Worm (Caenorhabditis elegans) whole organism, L4 larva: ENCODE measurements around the gene phy-2.
"Not testable (repeated sequence)": the region's sequence is repeated elsewhere in the genome, so short reads cannot be mapped to it uniquely, and the experiment has no call there.

Source experiments
- hmg-1.1 ChIP-seq: fragments of 200-800 bp; sonication (Bioruptor generic); IDR thresholded peaks from 2 replicates; pipeline ENCODE4 v1.3.6; 2022; ENCODE audit warnings: missing genetic modification reagents, missing genetic modification characterization, missing compliant biosample characterization
- jun-1 ChIP-seq: fragments of 150-350 bp; optimal IDR thresholded peaks from 2 replicates; lab custom pipeline; 2014; ENCODE audit warnings: missing biosample characterization, missing genetic modification reagents, missing genetic modification characterization
- nhr-11 ChIP-seq: fragments of 150-350 bp; optimal IDR thresholded peaks from 2 replicates; lab custom pipeline; 2014; ENCODE audit warnings: missing biosample characterization, missing genetic modification characterization
- snpc-4 ChIP-seq: fragments of 150-350 bp; optimal IDR thresholded peaks from 2 replicates; lab custom pipeline; 2014; ENCODE audit warnings: missing biosample characterization, missing genetic modification characterization
- unc-62 ChIP-seq, 3 experiments: fragments of 150-350 bp in 1 of 3; sonication (generic microtip); optimal IDR thresholded peaks in 2 of 3; peaks in 1 of 3; 1 replicate in 1 of 3; 2 replicates in 2 of 3; lab custom pipeline; 2014 to 2017; ENCODE audit warnings: missing biosample characterization in 3 of 3, missing genetic modification characterization in 3 of 3, missing genetic modification reagents in 3 of 3, missing genotype in 1 of 3
- zag-1 ChIP-seq: fragments of 150-350 bp; optimal IDR thresholded peaks from 2 replicates; lab custom pipeline; 2014; ENCODE audit warnings: missing biosample characterization, missing genetic modification characterization
- ztf-11 ChIP-seq: fragments of 150-350 bp; optimal IDR thresholded peaks from 2 replicates; lab custom pipeline; 2014; ENCODE audit warnings: missing biosample characterization, missing genetic modification characterization

DNA sequence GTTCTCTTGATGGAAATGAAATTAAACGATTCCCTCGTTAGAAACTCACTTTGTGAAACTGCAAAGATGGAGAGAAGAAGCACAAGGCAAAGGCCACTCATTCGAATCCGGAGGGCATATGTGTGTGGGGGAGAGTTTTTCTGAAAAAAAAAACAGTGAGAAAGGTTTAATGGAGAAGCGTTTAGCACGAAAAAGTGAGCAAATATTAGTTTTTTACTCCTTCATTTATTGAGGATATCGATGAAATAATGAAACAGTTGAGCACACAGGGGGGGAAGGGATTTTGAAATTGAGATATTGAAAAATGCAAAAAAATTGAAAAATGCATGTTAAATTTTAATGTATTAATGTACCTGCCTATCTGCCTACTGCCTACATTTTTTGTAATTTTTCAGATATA, 37.6 kb downstream of the phy-2 start, which contains the start of gene nlr-1:
- not testable (repeated sequence) for TF ChIP-seq hmg-1.1 (GFP tag; lab: Robert Waterston, UW); unc-62 (GFP tag; optimal IDR thresholded peaks at IDR 0.05 in 1 of 2; lab: Kevin White, UChicago); unc-62 (tag; optimal IDR thresholded peaks at IDR 0.05; lab: Kevin White, UChicago); snpc-4; jun-1 (tag; lab: Kevin White, UChicago); nhr-11 (tag; lab: Kevin White, UChicago); zag-1 (tag; lab: Kevin White, UChicago); ztf-11
